Fruit fly (Drosophila melanogaster) whole organism, embryonic: ENCODE data around the gene CG43072.

ENCODE experiments used
- ATbp ChIP-seq: fragments of 200-800 bp; sonication (Bioruptor generic); optimal IDR thresholded peaks from 2 replicates; lab custom pipeline; 2017; ENCODE audit warnings: missing biosample characterization, mild to moderate bottlenecking, missing genetic modification characterization, missing genetic modification reagents
- Ada2b ChIP-seq: fragments of 200-800 bp; sonication (Bioruptor generic); IDR thresholded peaks from 2 replicates; pipeline ENCODE4 v1.3.6; 2022; ENCODE audit warnings: missing biosample characterization, missing genetic modification characterization
- Adf1 ChIP-seq: fragments of 200-800 bp; sonication (Bioruptor generic); IDR thresholded peaks from 2 replicates; pipeline ENCODE4 v1.3.6; 2022; ENCODE audit warnings: missing biosample characterization, missing genetic modification characterization
- Antp ChIP-seq: fragments of 200-800 bp; sonication (Bioruptor generic); optimal IDR thresholded peaks from 3 replicates; lab custom pipeline; 2016; ENCODE audit warnings: missing biosample characterization, missing genetic modification characterization
- Bgb ChIP-seq: fragments of 200-800 bp; sonication (Bioruptor generic); IDR thresholded peaks from 2 replicates; pipeline ENCODE4 v1.3.6; 2022; ENCODE audit warnings: missing biosample characterization, missing genetic modification characterization; ENCODE audit not compliant: partially characterized antibody
- CG10565 ChIP-seq: fragments of 200-800 bp; sonication (Bioruptor generic); optimal IDR thresholded peaks from 3 replicates; lab custom pipeline; 2016; ENCODE audit warnings: missing biosample characterization, mild to moderate bottlenecking, missing genetic modification characterization
- CG11093 ChIP-seq: fragments of 200-800 bp; sonication (Bioruptor generic); IDR thresholded peaks from 3 replicates; pipeline ENCODE4 v1.3.6; 2022; ENCODE audit warnings: missing biosample characterization, missing genetic modification characterization
- CG11504 ChIP-seq: fragments of 200-800 bp; sonication (Bioruptor generic); optimal IDR thresholded peaks from 3 replicates; lab custom pipeline; 2019; ENCODE audit warnings: missing biosample characterization, mild to moderate bottlenecking, missing genetic modification characterization, moderate library complexity
- CG14860 ChIP-seq: fragments of 200-800 bp; sonication (Bioruptor generic); IDR thresholded peaks from 3 replicates; pipeline ENCODE4 v1.3.6; 2022; ENCODE audit warnings: missing biosample characterization, missing genetic modification characterization; ENCODE audit not compliant: partially characterized antibody
- CG15696 ChIP-seq: fragments of 200-800 bp; sonication (Bioruptor generic); optimal IDR thresholded peaks from 2 replicates; lab custom pipeline; 2019; ENCODE audit warnings: missing biosample characterization, mild to moderate bottlenecking, missing genetic modification characterization, moderate library complexity
- CG17328 ChIP-seq: fragments of 200-800 bp; sonication (Bioruptor generic); IDR thresholded peaks from 2 replicates; pipeline ENCODE4 v1.3.6; 2022; ENCODE audit warnings: missing biosample characterization, missing genetic modification characterization
- CG17359 ChIP-seq: fragments of 200-800 bp; sonication (Bioruptor generic); optimal IDR thresholded peaks from 3 replicates; lab custom pipeline; 2018; ENCODE audit warnings: missing biosample characterization, mild to moderate bottlenecking, missing genetic modification characterization, moderate library complexity
- CG18764 ChIP-seq: fragments of 200-800 bp; sonication (Bioruptor generic); optimal IDR thresholded peaks from 3 replicates; lab custom pipeline; 2016; ENCODE audit warnings: missing biosample characterization, missing genetic modification characterization
- CG34422 ChIP-seq: fragments of 200-800 bp; sonication (Bioruptor generic); IDR thresholded peaks from 3 replicates; pipeline ENCODE4 v1.3.6; 2022; ENCODE audit warnings: missing biosample characterization, missing genetic modification characterization
- CG4617 ChIP-seq: fragments of 200-800 bp; sonication (Bioruptor generic); optimal IDR thresholded peaks from 3 replicates; lab custom pipeline; 2016; ENCODE audit warnings: missing biosample characterization, missing genetic modification characterization, borderline replicate concordance
- CG6765 ChIP-seq: fragments of 200-800 bp; sonication (Bioruptor generic); optimal IDR thresholded peaks from 3 replicates; lab custom pipeline; 2017; ENCODE audit warnings: missing biosample characterization, mild to moderate bottlenecking, missing genetic modification characterization
- CG6854 ChIP-seq: fragments of 200-800 bp; sonication (Bioruptor generic); optimal IDR thresholded peaks from 3 replicates; lab custom pipeline; 2017; ENCODE audit warnings: missing biosample characterization, mild to moderate bottlenecking, missing genetic modification characterization
- CG8089 ChIP-seq: fragments of 200-800 bp; sonication (Bioruptor generic); optimal IDR thresholded peaks from 3 replicates; lab custom pipeline; 2016; ENCODE audit warnings: missing biosample characterization, missing genetic modification characterization
- CG8765 ChIP-seq: fragments of 200-800 bp; sonication (Bioruptor generic); IDR thresholded peaks from 2 replicates; pipeline ENCODE4 v1.3.6; 2022; ENCODE audit warnings: missing biosample characterization, missing genetic modification characterization
- CG8944 ChIP-seq: fragments of 200-800 bp; sonication (Bioruptor generic); optimal IDR thresholded peaks from 3 replicates; lab custom pipeline; 2016; ENCODE audit warnings: missing biosample characterization, missing genetic modification characterization
- Dad ChIP-seq: fragments of 200-800 bp; sonication (Bioruptor generic); optimal IDR thresholded peaks from 3 replicates; lab custom pipeline; 2016; ENCODE audit warnings: missing biosample characterization, missing genetic modification characterization
- Dp ChIP-seq: fragments of 200-800 bp; sonication (Bioruptor generic); optimal IDR thresholded peaks from 2 replicates; lab custom pipeline; 2018; ENCODE audit warnings: missing biosample characterization, mild to moderate bottlenecking, missing genetic modification characterization, moderate library complexity
- E2f2 ChIP-seq: fragments of 200-800 bp; sonication (Bioruptor generic); IDR thresholded peaks from 2 replicates; pipeline ENCODE4 v1.3.6; 2022; ENCODE audit warnings: missing biosample characterization, missing genetic modification characterization
- Fer1 ChIP-seq: fragments of 200-800 bp; sonication (Bioruptor generic); optimal IDR thresholded peaks from 2 replicates; lab custom pipeline; 2017; ENCODE audit warnings: missing biosample characterization, mild to moderate bottlenecking, missing genetic modification characterization
- Gsc ChIP-seq: fragments of 200-800 bp; sonication (Bioruptor generic); IDR thresholded peaks from 2 replicates; pipeline ENCODE4 v1.3.6; 2022; ENCODE audit warnings: missing biosample characterization, missing genetic modification characterization
- Gug ChIP-seq: fragments of 200-800 bp; sonication (Bioruptor generic); IDR thresholded peaks from 4 replicates; pipeline ENCODE4 v1.3.6; 2022; ENCODE audit warnings: missing biosample characterization, missing genetic modification characterization
- HLH4C ChIP-seq: fragments of 200-800 bp; sonication (Bioruptor generic); IDR thresholded peaks from 3 replicates; pipeline ENCODE4 v1.3.6; 2022; ENCODE audit warnings: missing biosample characterization, missing genetic modification characterization; ENCODE audit not compliant: partially characterized antibody
- Hr39 ChIP-seq: fragments of >200 bp; optimal IDR thresholded peaks from 2 replicates; lab custom pipeline; 2017
- Med ChIP-seq: fragments of 200-800 bp; sonication (Bioruptor generic); peaks from one replicate; lab custom pipeline; 2016; ENCODE audit warnings: missing biosample characterization, missing genetic modification characterization, mild to moderate bottlenecking, inconsistent platforms, moderate library complexity
- Neu2 ChIP-seq: fragments of 200-800 bp; sonication (Bioruptor generic); optimal IDR thresholded peaks from 3 replicates; lab custom pipeline; 2016; ENCODE audit warnings: missing biosample characterization, missing genetic modification characterization, borderline replicate concordance
- Rfx ChIP-seq: fragments of 200-800 bp; sonication (Bioruptor generic); IDR thresholded peaks from 2 replicates; pipeline ENCODE4 v1.3.6; 2022; ENCODE audit warnings: missing biosample characterization, missing genetic modification characterization
- Usf ChIP-seq: fragments of 200-800 bp; sonication (Bioruptor generic); optimal IDR thresholded peaks from 2 replicates; lab custom pipeline; 2017; ENCODE audit warnings: missing genotype, missing biosample characterization, missing genetic modification characterization
- btn ChIP-seq: fragments of 200-800 bp; sonication (Bioruptor generic); optimal IDR thresholded peaks from 2 replicates; lab custom pipeline; 2016; ENCODE audit warnings: missing biosample characterization, missing genetic modification characterization
- dpn ChIP-seq, 2 experiments: fragments of 200-800 bp; sonication (Bioruptor generic); optimal IDR thresholded peaks; 3 replicates each; lab custom pipeline; 2016; ENCODE audit warnings: missing biosample characterization in 2 of 2, missing genetic modification characterization in 2 of 2
- eve ChIP-seq, 2 experiments: fragments of >200 bp; optimal IDR thresholded peaks; 2 replicates each; lab custom pipeline; 2017; ENCODE audit warnings: missing biosample characterization in 2 of 2, missing genetic modification characterization in 2 of 2
- fd3F ChIP-seq: fragments of 200-800 bp; sonication (Bioruptor generic); optimal IDR thresholded peaks from 2 replicates; lab custom pipeline; 2018; ENCODE audit warnings: missing biosample characterization, mild to moderate bottlenecking, missing genetic modification characterization, moderate library complexity
- gro ChIP-seq: fragments of 200-800 bp; sonication (Bioruptor generic); optimal IDR thresholded peaks from 2 replicates; lab custom pipeline; 2016; ENCODE audit warnings: missing biosample characterization, missing genetic modification characterization
- gsb ChIP-seq: fragments of 200-800 bp; sonication (Bioruptor generic); IDR thresholded peaks from 2 replicates; pipeline ENCODE4 v1.3.6; 2022; ENCODE audit warnings: missing biosample characterization, missing genetic modification characterization
- gsb-n ChIP-seq: fragments of 200-800 bp; sonication (Bioruptor generic); optimal IDR thresholded peaks from 3 replicates; lab custom pipeline; 2018; ENCODE audit warnings: missing biosample characterization, mild to moderate bottlenecking, missing genetic modification characterization
- hth ChIP-seq: fragments of >200 bp; optimal IDR thresholded peaks from 2 replicates; lab custom pipeline; 2017; ENCODE audit warnings: inconsistent platforms
- insv ChIP-seq, 2 experiments: fragments of 200-800 bp; sonication (Bioruptor generic); optimal IDR thresholded peaks; 3 replicates each; lab custom pipeline; 2016 to 2018; ENCODE audit warnings: missing biosample characterization in 2 of 2, missing genetic modification characterization in 2 of 2
- jing ChIP-seq: fragments of 200-800 bp; sonication (Bioruptor generic); optimal IDR thresholded peaks from 2 replicates; lab custom pipeline; 2018; ENCODE audit warnings: missing biosample characterization, mild to moderate bottlenecking, missing genetic modification characterization
- lab ChIP-seq: fragments of 200-800 bp; sonication (Bioruptor generic); optimal IDR thresholded peaks from 3 replicates; lab custom pipeline; 2017; ENCODE audit warnings: missing biosample characterization, missing genetic modification characterization, mild to moderate bottlenecking, moderate library complexity, missing genetic modification reagents
- nau ChIP-seq: fragments of 200-800 bp; sonication (Bioruptor generic); optimal IDR thresholded peaks from 3 replicates; lab custom pipeline; 2017; ENCODE audit warnings: missing biosample characterization, mild to moderate bottlenecking, missing genetic modification characterization, missing genetic modification reagents
- phol ChIP-seq: fragments of 200-800 bp; sonication (Bioruptor generic); optimal IDR thresholded peaks from 3 replicates; lab custom pipeline; 2018; ENCODE audit warnings: missing biosample characterization, mild to moderate bottlenecking, missing genetic modification characterization, moderate library complexity
- pita ChIP-seq: fragments of 200-800 bp; sonication (Bioruptor generic); optimal IDR thresholded peaks from 2 replicates; lab custom pipeline; 2017; ENCODE audit warnings: missing biosample characterization, mild to moderate bottlenecking, missing genetic modification characterization
- salm ChIP-seq: fragments of 200-800 bp; sonication (Bioruptor generic); optimal IDR thresholded peaks from 2 replicates; lab custom pipeline; 2018; ENCODE audit warnings: missing biosample characterization, mild to moderate bottlenecking, missing genetic modification characterization
- sens-2 ChIP-seq: fragments of 200-800 bp; sonication (Bioruptor generic); IDR thresholded peaks from 2 replicates; pipeline ENCODE4 v1.3.6; 2022; ENCODE audit warnings: missing biosample characterization, missing genetic modification characterization
- tap ChIP-seq: fragments of 200-800 bp; optimal IDR thresholded peaks from 3 replicates; lab custom pipeline; 2019; ENCODE audit warnings: missing biosample characterization, mild to moderate bottlenecking, missing genetic modification characterization, moderate library complexity
- tgo ChIP-seq: fragments of 200-800 bp; sonication (Bioruptor generic); IDR thresholded peaks from 3 replicates; pipeline ENCODE4 v1.3.6; 2022; ENCODE audit warnings: missing biosample characterization, missing genetic modification characterization
- tio ChIP-seq: fragments of 200-800 bp; sonication (Bioruptor generic); optimal IDR thresholded peaks from 2 replicates; lab custom pipeline; 2017; ENCODE audit warnings: missing biosample characterization, missing genetic modification characterization, inconsistent platforms
- usp ChIP-seq: fragments of >200 bp; optimal IDR thresholded peaks from 2 replicates; lab custom pipeline; 2017; ENCODE audit warnings: missing biosample characterization, missing genetic modification characterization

The CG43072 gene

dm6 chr3L:21047037-21047436 lies 18.6 kb upstream of the CG43072 start (continued):
- TF ChIP-seq CG18764 (GFP tag; lab: Kevin White, UChicago) = peak; percentile 8
- no peak for TF ChIP-seq nau (GFP tag; lab: Kevin White, UChicago)
- TF ChIP-seq CG17328 (GFP tag; lab: Robert Waterston, UW) = peak; percentile 72
- TF ChIP-seq CG11093 = no peak
- peak; percentile 44 for TF ChIP-seq Fer1 (GFP tag; lab: Kevin White, UChicago)
- TF ChIP-seq btn (GFP tag; lab: Kevin White, UChicago) = no peak
- TF ChIP-seq Neu2 = no peak
- no peak for TF ChIP-seq CG8944
- TF ChIP-seq Dp (GFP tag; lab: Kevin White, UChicago) = no peak
- no peak for TF ChIP-seq E2f2 (GFP tag; lab: Robert Waterston, UW)
- TF ChIP-seq Ada2b (GFP tag; lab: Robert Waterston, UW) = no peak
- TF ChIP-seq gsb-n (tag; lab: Kevin White, UChicago) = peak; percentile 61
- peak; percentile 36 for TF ChIP-seq CG17359 (tag; lab: Kevin White, UChicago)
- TF ChIP-seq CG6854 (GFP tag; lab: Kevin White, UChicago) = no peak
- no peak for TF ChIP-seq tap (tag; lab: Kevin White, UChicago)
- TF ChIP-seq lab (GFP tag; lab: Kevin White, UChicago) = peak; percentile 33
- TF ChIP-seq fd3F = peak; percentile 26
- no peak for TF ChIP-seq gro (GFP tag; lab: Kevin White, UChicago)
- TF ChIP-seq HLH4C (GFP tag; lab: Robert Waterston, UW) = no peak
- TF ChIP-seq insv (GFP tag; optimal IDR thresholded peaks at IDR 0.05; lab: Kevin White, UChicago) = no peak
- TF ChIP-seq jing = no peak
- no peak for TF ChIP-seq Bgb (GFP tag; lab: Robert Waterston, UW)
- no peak for TF ChIP-seq CG8765 (GFP tag; lab: Robert Waterston, UW)
- peak; percentile 27 for TF ChIP-seq ATbp (GFP tag; lab: Kevin White, UChicago)
- TF ChIP-seq gsb (GFP tag; lab: Robert Waterston, UW) = no peak
- TF ChIP-seq Usf = no peak
- TF ChIP-seq usp (GFP tag; lab: Kevin White, UChicago) = no peak
- TF ChIP-seq pita = no peak
- TF ChIP-seq CG14860 (GFP tag; lab: Robert Waterston, UW) = no peak
- no peak for TF ChIP-seq Hr39 (lab: Kevin White, UChicago)
- TF ChIP-seq CG34422 (GFP tag; lab: Robert Waterston, UW) = peak; percentile 49; the same call in 2 of the 3 replicates
- TF ChIP-seq CG15696 (tag; lab: Kevin White, UChicago) = peak; percentile 65
- no peak for TF ChIP-seq salm (tag; lab: Kevin White, UChicago)
- TF ChIP-seq CG11504 (tag; lab: Kevin White, UChicago) = peak; percentile 56
- TF ChIP-seq Gsc (GFP tag; lab: Robert Waterston, UW) = no peak
- no peak for TF ChIP-seq Antp
- TF ChIP-seq sens-2 = no peak
- peak; percentile 45 for TF ChIP-seq Med
- no peak for TF ChIP-seq Rfx (GFP tag; lab: Robert Waterston, UW)
- TF ChIP-seq CG10565 (GFP tag; lab: Kevin White, UChicago) = no peak
- TF ChIP-seq CG8089 (GFP tag; lab: Kevin White, UChicago) = no peak
- peak in 1 of 2 experiments; percentile 67 for TF ChIP-seq eve (GFP tag; optimal IDR thresholded peaks at IDR 0.05; lab: Kevin White, UChicago)
- peak in 1 of 2 experiments; percentile 27 for TF ChIP-seq dpn (GFP tag; optimal IDR thresholded peaks at IDR 0.05; lab: Kevin White, UChicago)
- no peak for TF ChIP-seq Adf1 (GFP tag; lab: Robert Waterston, UW)
- TF ChIP-seq hth = no peak
- TF ChIP-seq phol (tag; lab: Kevin White, UChicago) = peak; percentile 50
- TF ChIP-seq tgo (GFP tag; lab: Robert Waterston, UW) = no peak; the same call in 2 of the 3 replicates
- no peak for TF ChIP-seq tio (GFP tag; lab: Kevin White, UChicago)
- TF ChIP-seq CG4617 (GFP tag; lab: Kevin White, UChicago) = no peak
- TF ChIP-seq Dad (GFP tag; lab: Kevin White, UChicago) = no peak
- no peak for TF ChIP-seq Gug (GFP tag; lab: Robert Waterston, UW)
- TF ChIP-seq CG6765 (GFP tag; lab: Kevin White, UChicago) = no peak
